Worm (Caenorhabditis elegans) whole organism, mixed stage, embryonic: ENCODE measurements around the gene K02E7.1.

Source experiments
- M03D4.4 ChIP-seq: sonication (generic microtip); optimal IDR thresholded peaks from 2 replicates; lab custom pipeline; 2017; ENCODE audit warnings: mild to moderate bottlenecking, missing genetic modification characterization, missing compliant biosample characterization
- blmp-1 ChIP-seq: fragments of 150-350 bp; optimal IDR thresholded peaks from 2 replicates; lab custom pipeline; 2014; ENCODE audit warnings: missing biosample characterization, missing genetic modification characterization
- ceh-39 ChIP-seq: fragments of 150-350 bp; optimal IDR thresholded peaks from 2 replicates; lab custom pipeline; 2014; ENCODE audit warnings: missing biosample characterization, missing genetic modification characterization
- ceh-43 ChIP-seq: fragments of 200-800 bp; sonication (Bioruptor generic); optimal IDR thresholded peaks from 2 replicates; lab custom pipeline; 2018; ENCODE audit warnings: mild to moderate bottlenecking, missing genetic modification characterization, moderate library complexity, missing compliant biosample characterization
- ces-1 ChIP-seq: fragments of 150-350 bp; optimal IDR thresholded peaks from 2 replicates; lab custom pipeline; 2014; ENCODE audit warnings: missing biosample characterization, missing genetic modification reagents, missing genetic modification characterization
- cnd-1 ChIP-seq: fragments of 200-800 bp; sonication (Bioruptor generic); optimal IDR thresholded peaks from 2 replicates; lab custom pipeline; 2018; ENCODE audit warnings: mild to moderate bottlenecking, missing genetic modification characterization, missing compliant biosample characterization
- drap-1 ChIP-seq: fragments of 200-800 bp; sonication (Bioruptor generic); optimal IDR thresholded peaks from 3 replicates; lab custom pipeline; 2018; ENCODE audit warnings: mild to moderate bottlenecking, missing genetic modification characterization, missing compliant biosample characterization
- elt-1 ChIP-seq: sonication (generic microtip); optimal IDR thresholded peaks from 2 replicates; lab custom pipeline; 2017; ENCODE audit warnings: missing genetic modification characterization, mild to moderate bottlenecking, missing compliant biosample characterization, antibody characterized with exemption, moderate library complexity, borderline replicate concordance; ENCODE audit not compliant: insufficient read depth
- elt-3 ChIP-seq: fragments of 150-350 bp; optimal IDR thresholded peaks from 2 replicates; lab custom pipeline; 2014; ENCODE audit warnings: missing biosample characterization, missing genetic modification characterization
- flh-1 ChIP-seq: fragments of 200-800 bp; sonication (Bioruptor generic); optimal IDR thresholded peaks from 2 replicates; lab custom pipeline; 2018; ENCODE audit warnings: mild to moderate bottlenecking, missing genetic modification characterization, moderate library complexity, missing compliant biosample characterization
- hlh-1 ChIP-seq: fragments of 150-350 bp; optimal IDR thresholded peaks from 2 replicates; lab custom pipeline; 2014; ENCODE audit warnings: missing biosample characterization, missing genetic modification reagents, missing genetic modification characterization
- lin-13 ChIP-seq: fragments of 150-350 bp; optimal IDR thresholded peaks from 2 replicates; lab custom pipeline; 2014; ENCODE audit warnings: missing biosample characterization, missing genetic modification characterization
- lin-32 ChIP-seq: fragments of 200-800 bp; sonication (Bioruptor generic); optimal IDR thresholded peaks from 2 replicates; lab custom pipeline; 2018; ENCODE audit warnings: mild to moderate bottlenecking, missing genetic modification characterization, missing compliant biosample characterization
- lsy-2 ChIP-seq: fragments of 150-350 bp; optimal IDR thresholded peaks from 2 replicates; lab custom pipeline; 2014; ENCODE audit warnings: missing biosample characterization, missing genetic modification characterization
- mab-5 ChIP-seq: fragments of 150-350 bp; optimal IDR thresholded peaks from 2 replicates; lab custom pipeline; 2014; ENCODE audit warnings: missing biosample characterization, missing genetic modification characterization
- mep-1 ChIP-seq: fragments of 150-350 bp; optimal IDR thresholded peaks from 2 replicates; lab custom pipeline; 2017; ENCODE audit warnings: missing biosample characterization, missing genetic modification reagents, missing genetic modification characterization, inconsistent platforms
- mls-2 ChIP-seq: sonication (generic microtip); optimal IDR thresholded peaks from 2 replicates; lab custom pipeline; 2016; ENCODE audit warnings: mild to moderate bottlenecking, missing genetic modification characterization, moderate library complexity, missing compliant biosample characterization
- nhr-12 ChIP-seq: fragments of 150-350 bp; optimal IDR thresholded peaks from 2 replicates; lab custom pipeline; 2014; ENCODE audit warnings: missing biosample characterization, missing genetic modification characterization
- nhr-2 ChIP-seq: fragments of 150-350 bp; optimal IDR thresholded peaks from 2 replicates; lab custom pipeline; 2014; ENCODE audit warnings: missing biosample characterization, missing genetic modification characterization
- nhr-237 ChIP-seq: fragments of 150-350 bp; optimal IDR thresholded peaks from 2 replicates; lab custom pipeline; 2014; ENCODE audit warnings: missing biosample characterization, missing genetic modification characterization
- nhr-76 ChIP-seq: sonication (generic microtip); optimal IDR thresholded peaks from 2 replicates; lab custom pipeline; 2017; ENCODE audit warnings: missing biosample characterization, missing genetic modification characterization
- pha-4 ChIP-seq: fragments of 150-350 bp; optimal IDR thresholded peaks from 2 replicates; lab custom pipeline; 2018; ENCODE audit warnings: missing biosample characterization, missing genetic modification reagents, missing genetic modification characterization
- sem-2 ChIP-seq: fragments of 200-800 bp; sonication (Bioruptor generic); optimal IDR thresholded peaks from 2 replicates; lab custom pipeline; 2018; ENCODE audit warnings: mild to moderate bottlenecking, missing genetic modification characterization, missing compliant biosample characterization
- snpc-4 ChIP-seq: fragments of 150-350 bp; optimal IDR thresholded peaks from 2 replicates; lab custom pipeline; 2014; ENCODE audit warnings: missing biosample characterization, missing genetic modification characterization
- sptf-1 ChIP-seq: sonication (generic microtip); optimal IDR thresholded peaks from 2 replicates; lab custom pipeline; 2017; ENCODE audit warnings: mild to moderate bottlenecking, missing genetic modification characterization, moderate library complexity, missing compliant biosample characterization
- tbx-8 ChIP-seq: fragments of 200-800 bp; sonication (Bioruptor generic); optimal IDR thresholded peaks from 2 replicates; lab custom pipeline; 2018; ENCODE audit warnings: mild to moderate bottlenecking, missing genetic modification characterization, moderate library complexity, missing compliant biosample characterization
- unc-120 ChIP-seq: sonication (generic microtip); optimal IDR thresholded peaks from 2 replicates; lab custom pipeline; 2017; ENCODE audit warnings: missing genetic modification characterization, missing compliant biosample characterization; ENCODE audit not compliant: poor library complexity, severe bottlenecking
- zip-8 ChIP-seq: fragments of 150-350 bp; optimal IDR thresholded peaks from 2 replicates; lab custom pipeline; 2014; ENCODE audit warnings: missing biosample characterization, missing genetic modification characterization
- ztf-11 ChIP-seq: fragments of 150-350 bp; optimal IDR thresholded peaks from 2 replicates; lab custom pipeline; 2014; ENCODE audit warnings: missing biosample characterization, missing genetic modification characterization

K02E7.1 gene

ce11 chrII:1131367-1131766 lies 48.4 kb downstream of the K02E7.1 start:
- TF ChIP-seq ceh-43 (GFP tag; lab: Kevin White, UChicago), result no peak
- TF ChIP-seq mep-1 (tag; lab: Kevin White, UChicago), result no peak
- TF ChIP-seq M03D4.4 (tag; lab: Kevin White, UChicago), result no peak
- no peak for TF ChIP-seq nhr-2
- TF ChIP-seq mls-2 (tag; lab: Kevin White, UChicago), result no peak
- no peak for TF ChIP-seq nhr-237 (tag; lab: Kevin White, UChicago)
- no peak for TF ChIP-seq lsy-2
- TF ChIP-seq snpc-4 (tag; lab: Kevin White, UChicago), result no peak
- no peak for TF ChIP-seq sptf-1 (tag; lab: Kevin White, UChicago)
- no peak for TF ChIP-seq ceh-39 (tag; lab: Kevin White, UChicago)
- no peak for TF ChIP-seq unc-120 (tag; lab: Kevin White, UChicago)
- TF ChIP-seq zip-8 (tag; lab: Kevin White, UChicago), result no peak
- no peak for TF ChIP-seq nhr-12 (tag; lab: Kevin White, UChicago)
- no peak for TF ChIP-seq hlh-1 (tag; lab: Kevin White, UChicago)
- TF ChIP-seq nhr-76 (tag; lab: Kevin White, UChicago), result no peak
- TF ChIP-seq lin-32 (GFP tag; lab: Kevin White, UChicago), result no peak
- TF ChIP-seq drap-1 (GFP tag; lab: Kevin White, UChicago), result no peak
- TF ChIP-seq sem-2 (GFP tag; lab: Kevin White, UChicago), result no peak
- no peak for TF ChIP-seq cnd-1
- TF ChIP-seq pha-4 (tag; lab: Kevin White, UChicago), result no peak

ce11 chrII:1131821-1132220 lies 48.9 kb downstream of the K02E7.1 start:
- TF ChIP-seq blmp-1 (tag; lab: Kevin White, UChicago) (no peak), elt-1 (tag; lab: Kevin White, UChicago) (no peak), ztf-11 (tag; lab: Kevin White, UChicago) (no peak), zip-8 (tag; lab: Kevin White, UChicago) (no peak), tbx-8 (GFP tag; lab: Kevin White, UChicago) (no peak), ces-1 (GFP tag; lab: Kevin White, UChicago) (no peak), cnd-1 (no peak)
- TF ChIP-seq, all 35 proteins: peak for 0

ce11 chrII:1132750-1133149 lies 49.8 kb downstream of the K02E7.1 start:
- TF ChIP-seq zip-8 (tag; lab: Kevin White, UChicago) (no peak), lin-13 (tag; lab: Kevin White, UChicago) (no peak), snpc-4 (tag; lab: Kevin White, UChicago) (no peak)

ce11 chrII:1133295-1133694 lies 50.3 kb downstream of the K02E7.1 start:
- TF ChIP-seq elt-3 (tag; lab: Kevin White, UChicago), result no peak
- TF ChIP-seq ztf-11 (tag; lab: Kevin White, UChicago), result no peak
- TF ChIP-seq nhr-12 (tag; lab: Kevin White, UChicago), result no peak
- no peak for TF ChIP-seq mab-5 (tag; lab: Kevin White, UChicago)
- TF ChIP-seq lin-32 (GFP tag; lab: Kevin White, UChicago), result no peak
- no peak for TF ChIP-seq lin-13 (tag; lab: Kevin White, UChicago)
- TF ChIP-seq drap-1 (GFP tag; lab: Kevin White, UChicago), result no peak
- TF ChIP-seq pha-4 (tag; lab: Kevin White, UChicago), result no peak
- no peak for TF ChIP-seq sptf-1 (tag; lab: Kevin White, UChicago)
- no peak for TF ChIP-seq flh-1 (GFP tag; lab: Kevin White, UChicago)
- no peak for TF ChIP-seq cnd-1
- TF ChIP-seq ceh-43 (GFP tag; lab: Kevin White, UChicago), result no peak
- no peak for TF ChIP-seq mls-2 (tag; lab: Kevin White, UChicago)
